Worm (Caenorhabditis elegans) whole organism, young adult: Measurements from ENCODE around the gene C27C12.3.

Experiments
- B0261.1 ChIP-seq: sonication (generic microtip); optimal IDR thresholded peaks from 2 replicates; lab custom pipeline; 2016; ENCODE audit warnings: mild to moderate bottlenecking, missing genetic modification characterization, moderate library complexity, missing compliant biosample characterization
- C06A6.2 ChIP-seq: fragments of 200-800 bp; sonication (Bioruptor generic); conservative IDR thresholded peaks from 2 replicates; pipeline ENCODE4 v1.3.6; 2022; ENCODE audit warnings: missing genetic modification characterization, missing compliant biosample characterization
- D2030.7 ChIP-seq: fragments of 200-800 bp; sonication (Bioruptor generic); IDR thresholded peaks from 2 replicates; pipeline ENCODE4 v1.3.6; 2022; ENCODE audit warnings: missing genetic modification reagents, missing genetic modification characterization, missing compliant biosample characterization
- F23B12.7 ChIP-seq: sonication (generic microtip); optimal IDR thresholded peaks from 2 replicates; lab custom pipeline; 2017; ENCODE audit warnings: missing genetic modification characterization, mild to moderate bottlenecking, missing compliant biosample characterization, antibody characterized with exemption, moderate library complexity; ENCODE audit not compliant: insufficient read depth
- F37B4.10 ChIP-seq: fragments of 200-800 bp; sonication (Bioruptor generic); IDR thresholded peaks from 2 replicates; pipeline ENCODE4 v1.3.6; 2022; ENCODE audit warnings: missing genetic modification characterization, missing compliant biosample characterization
- F49E8.2 ChIP-seq: sonication (generic microtip); optimal IDR thresholded peaks from 3 replicates; lab custom pipeline; 2017; ENCODE audit warnings: missing genetic modification characterization, mild to moderate bottlenecking, missing compliant biosample characterization, antibody characterized with exemption, moderate library complexity; ENCODE audit not compliant: insufficient read depth
- F57A8.1 ChIP-seq: fragments of 200-800 bp; sonication (Bioruptor generic); optimal IDR thresholded peaks from 2 replicates; lab custom pipeline; 2018; ENCODE audit warnings: mild to moderate bottlenecking, missing genetic modification characterization, moderate library complexity, missing compliant biosample characterization
- K11D2.4 ChIP-seq: fragments of 200-800 bp; sonication (Bioruptor generic); IDR thresholded peaks from 2 replicates; pipeline ENCODE4 v1.3.6; 2022; ENCODE audit warnings: missing genetic modification reagents, missing genetic modification characterization, missing compliant biosample characterization
- T07F8.4 ChIP-seq: sonication (generic microtip); optimal IDR thresholded peaks from 2 replicates; lab custom pipeline; 2016; ENCODE audit warnings: mild to moderate bottlenecking, missing genetic modification characterization, moderate library complexity, missing compliant biosample characterization
- ama-1 ChIP-seq, 3 experiments: fragments of 150-350 bp in 1 of 3; sonication (generic microtip) in 2 of 3; optimal IDR thresholded peaks; 2 replicates each; lab custom pipeline; 2014 to 2018; ENCODE audit warnings: missing biosample characterization in 2 of 3, missing genetic modification characterization in 2 of 3, missing genetic modification reagents in 2 of 3
- attf-6 ChIP-seq: fragments of 200-800 bp; sonication (Bioruptor generic); IDR thresholded peaks from 2 replicates; pipeline ENCODE4 v1.3.6; 2022; ENCODE audit warnings: missing genetic modification reagents, missing genetic modification characterization, missing compliant biosample characterization
- ceh-40 ChIP-seq: fragments of 200-800 bp; sonication (Bioruptor generic); IDR thresholded peaks from 2 replicates; pipeline ENCODE4 v1.3.6; 2022; ENCODE audit warnings: missing genetic modification characterization, missing compliant biosample characterization
- ceh-58 ChIP-seq: fragments of 200-800 bp; sonication (Bioruptor generic); IDR thresholded peaks from 2 replicates; pipeline ENCODE4 v1.3.6; 2022; ENCODE audit warnings: missing genetic modification characterization, missing compliant biosample characterization
- chd-7 ChIP-seq: sonication (generic microtip); optimal IDR thresholded peaks from 2 replicates; lab custom pipeline; 2016; ENCODE audit warnings: mild to moderate bottlenecking, missing genetic modification characterization, moderate library complexity, missing compliant biosample characterization
- dox-1 ChIP-seq: fragments of 200-800 bp; sonication (Bioruptor generic); IDR thresholded peaks from 2 replicates; pipeline ENCODE4 v1.3.6; 2022; ENCODE audit warnings: missing genetic modification reagents, missing genetic modification characterization, missing compliant biosample characterization
- dpff-1 ChIP-seq: sonication (generic microtip); optimal IDR thresholded peaks from 2 replicates; lab custom pipeline; 2017; ENCODE audit warnings: mild to moderate bottlenecking, missing genetic modification characterization, missing compliant biosample characterization
- egl-44 ChIP-seq: fragments of 200-800 bp; sonication (Bioruptor generic); IDR thresholded peaks from 2 replicates; pipeline ENCODE4 v1.3.6; 2022; ENCODE audit warnings: missing genetic modification reagents, missing genetic modification characterization, missing compliant biosample characterization
- ekl-4 ChIP-seq: fragments of 200-800 bp; sonication (Bioruptor generic); IDR thresholded peaks from 2 replicates; pipeline ENCODE4 v1.3.6; 2022; ENCODE audit warnings: missing genetic modification reagents, missing genetic modification characterization, missing compliant biosample characterization
- fkh-3 ChIP-seq: sonication (generic microtip); optimal IDR thresholded peaks from 2 replicates; lab custom pipeline; 2016; ENCODE audit warnings: mild to moderate bottlenecking, missing genetic modification characterization, missing compliant biosample characterization
- hmg-1.2 ChIP-seq: fragments of 200-800 bp; sonication (Bioruptor generic); IDR thresholded peaks from 2 replicates; pipeline ENCODE4 v1.3.6; 2022; ENCODE audit warnings: missing genetic modification reagents, missing genetic modification characterization, missing compliant biosample characterization
- hrde-1 ChIP-seq: sonication (generic microtip); optimal IDR thresholded peaks from 2 replicates; lab custom pipeline; 2016; ENCODE audit warnings: missing genetic modification characterization, mild to moderate bottlenecking, missing compliant biosample characterization, moderate library complexity, missing genotype, missing genetic modification reagents, borderline replicate concordance
- let-607 ChIP-seq, 2 experiments: fragments of 200-800 bp in 1 of 2; sonication (Bioruptor generic) in 1 of 2; sonication (generic microtip) in 1 of 2; optimal IDR thresholded peaks; 2 replicates each; lab custom pipeline; 2016 to 2018; ENCODE audit warnings: mild to moderate bottlenecking in 2 of 2, missing compliant biosample characterization in 2 of 2, missing genetic modification characterization in 2 of 2, moderate library complexity in 2 of 2, missing genotype in 1 of 2
- lin-40 ChIP-seq: sonication (generic microtip); optimal IDR thresholded peaks from 2 replicates; lab custom pipeline; 2016; ENCODE audit warnings: missing genetic modification characterization, mild to moderate bottlenecking, missing compliant biosample characterization, missing genotype, missing genetic modification reagents
- madf-10 ChIP-seq: sonication (generic microtip); optimal IDR thresholded peaks from 2 replicates; lab custom pipeline; 2016; ENCODE audit warnings: mild to moderate bottlenecking, missing genetic modification characterization, missing compliant biosample characterization
- madf-6 ChIP-seq: fragments of 200-800 bp; sonication (Bioruptor generic); IDR thresholded peaks from 2 replicates; pipeline ENCODE4 v1.3.6; 2022; ENCODE audit warnings: missing genetic modification reagents, missing genetic modification characterization, missing compliant biosample characterization
- mes-4 ChIP-seq: sonication (generic microtip); optimal IDR thresholded peaks from 2 replicates; lab custom pipeline; 2016; ENCODE audit warnings: missing genotype, missing genetic modification characterization, missing compliant biosample characterization
- mxl-1 ChIP-seq: sonication (generic microtip); optimal IDR thresholded peaks from 2 replicates; lab custom pipeline; 2016; ENCODE audit warnings: missing genetic modification characterization, missing compliant biosample characterization
- nfya-2 ChIP-seq: fragments of 200-800 bp; sonication (Bioruptor generic); IDR thresholded peaks from 2 replicates; pipeline ENCODE4 v1.3.6; 2022; ENCODE audit warnings: missing genetic modification reagents, missing genetic modification characterization, missing compliant biosample characterization
- nhr-120 ChIP-seq: fragments of 200-800 bp; sonication (Bioruptor generic); IDR thresholded peaks from 2 replicates; pipeline ENCODE4 v1.3.6; 2022; ENCODE audit warnings: missing genetic modification characterization, missing compliant biosample characterization
- nhr-179 ChIP-seq: sonication (generic microtip); optimal IDR thresholded peaks from 2 replicates; lab custom pipeline; 2016; ENCODE audit warnings: mild to moderate bottlenecking, missing genetic modification characterization, missing compliant biosample characterization
- nhr-90 ChIP-seq: sonication (generic microtip); optimal IDR thresholded peaks from 2 replicates; lab custom pipeline; 2016; ENCODE audit warnings: missing genotype, mild to moderate bottlenecking, missing genetic modification characterization, missing compliant biosample characterization
- rcor-1 ChIP-seq: fragments of 200-800 bp; sonication (Bioruptor generic); IDR thresholded peaks from 2 replicates; pipeline ENCODE4 v1.3.6; 2022; ENCODE audit warnings: missing genetic modification reagents, missing genetic modification characterization, missing compliant biosample characterization
- sea-2 ChIP-seq: fragments of 200-800 bp; sonication (Bioruptor generic); IDR thresholded peaks from 2 replicates; pipeline ENCODE4 v1.3.6; 2022; ENCODE audit warnings: missing genetic modification characterization, missing compliant biosample characterization
- unc-130 ChIP-seq: sonication (generic microtip); optimal IDR thresholded peaks from 2 replicates; lab custom pipeline; 2016; ENCODE audit warnings: missing genetic modification reagents, missing genetic modification characterization, missing compliant biosample characterization
- xnd-1 ChIP-seq: sonication (generic microtip); optimal IDR thresholded peaks from 2 replicates; lab custom pipeline; 2016; ENCODE audit warnings: missing genotype, missing genetic modification reagents, missing genetic modification characterization, missing compliant biosample characterization
- ztf-22 ChIP-seq: fragments of 200-800 bp; sonication (Bioruptor generic); optimal IDR thresholded peaks from 2 replicates; lab custom pipeline; 2018; ENCODE audit warnings: mild to moderate bottlenecking, missing genetic modification characterization, moderate library complexity, missing compliant biosample characterization

The C27C12.3 gene

ce11 chrX:14894845-14895244 is 29.2 kb upstream of the C27C12.3 start, which contains the start of gene nac-1:
nac-1 (plus strand) TSS chrX:14895145.
- no peak for TF ChIP-seq xnd-1 (tag; lab: Kevin White, UChicago)
- TF ChIP-seq egl-44 (GFP tag; lab: Robert Waterston, UW) = no peak
- TF ChIP-seq ceh-58 (GFP tag; lab: Robert Waterston, UW) = no peak
- TF ChIP-seq ceh-40 (GFP tag; lab: Robert Waterston, UW) = no peak
- no peak for TF ChIP-seq dox-1 (GFP tag; lab: Robert Waterston, UW)
- no peak for TF ChIP-seq D2030.7
- TF ChIP-seq ekl-4 (GFP tag; lab: Robert Waterston, UW) = no peak
- no peak for TF ChIP-seq F23B12.7 (tag; lab: Kevin White, UChicago)
- TF ChIP-seq sea-2 (GFP tag; lab: Robert Waterston, UW) = no peak

ce11 chrX:14894380-14894779 is 28.7 kb upstream of the C27C12.3 start:
- TF ChIP-seq F37B4.10 (GFP tag; lab: Robert Waterston, UW) (no peak), hmg-1.2 (GFP tag; lab: Robert Waterston, UW) (no peak), K11D2.4 (no peak), nhr-179 (tag; lab: Kevin White, UChicago) (no peak), ceh-40 (GFP tag; lab: Robert Waterston, UW) (no peak), B0261.1 (tag; lab: Kevin White, UChicago) (no peak), ama-1 (optimal IDR thresholded peaks at IDR 0.05; lab: Kevin White, UChicago) (no peak), ama-1 (GFP tag; optimal IDR thresholded peaks at IDR 0.05; lab: Kevin White, UChicago) (no peak), T07F8.4 (tag; lab: Kevin White, UChicago) (no peak), mxl-1 (no peak), madf-6 (GFP tag; lab: Robert Waterston, UW) (no peak), nfya-2 (GFP tag; lab: Robert Waterston, UW) (no peak), chd-7 (no peak), hrde-1 (tag; lab: Kevin White, UChicago) (no peak), mes-4 (tag; lab: Kevin White, UChicago) (no peak), F57A8.1 (GFP tag; lab: Kevin White, UChicago) (no peak), lin-40 (no peak), madf-10 (tag; lab: Kevin White, UChicago) (no peak)

- TF ChIP-seq fkh-3 (tag; lab: Kevin White, UChicago) (no peak), ztf-22 (GFP tag; lab: Kevin White, UChicago) (no peak), C06A6.2 (GFP tag; lab: Robert Waterston, UW) (no peak), let-607 (tag; optimal IDR thresholded peaks at IDR 0.05; lab: Kevin White, UChicago) (no peak), dpff-1 (no peak), egl-44 (GFP tag; lab: Robert Waterston, UW) (no peak), nhr-90 (tag; lab: Kevin White, UChicago) (no peak), unc-130 (GFP tag; lab: Kevin White, UChicago) (no peak), K11D2.4 (no peak), attf-6 (GFP tag; lab: Robert Waterston, UW) (no peak), nhr-120 (no peak), F49E8.2 (no peak), rcor-1 (GFP tag; lab: Robert Waterston, UW) (no peak), mes-4 (tag; lab: Kevin White, UChicago) (no peak), sea-2 (GFP tag; lab: Robert Waterston, UW) (no peak)
These were observed 22.5 kb upstream of the C27C12.3 start, which contains the start of gene daf-6 for ce11 chrX:14888188-14888587. daf-6 (plus strand) TSS chrX:14888488.
